Worm (Caenorhabditis elegans) whole organism, L2 larva: Measurements from ENCODE around the gene glct-6.

Experiments used
- C34F6.9 ChIP-seq: fragments of 150-350 bp; optimal IDR thresholded peaks from 2 replicates; lab custom pipeline; 2014; ENCODE audit warnings: missing biosample characterization, missing genetic modification characterization
- F13H6.1 ChIP-seq: sonication (generic microtip); optimal IDR thresholded peaks from 2 replicates; lab custom pipeline; 2016; ENCODE audit warnings: missing genetic modification characterization, missing compliant biosample characterization
- R02D3.7 ChIP-seq: fragments of 150-350 bp; optimal IDR thresholded peaks from 2 replicates; lab custom pipeline; 2014; ENCODE audit warnings: missing biosample characterization, missing genetic modification characterization
- Y55F3AM.14 ChIP-seq: fragments of 200-800 bp; sonication (Bioruptor generic); optimal IDR thresholded peaks from 2 replicates; lab custom pipeline; 2018; ENCODE audit warnings: mild to moderate bottlenecking, missing genetic modification characterization, missing compliant biosample characterization
- ZK546.5 ChIP-seq: sonication (generic microtip); optimal IDR thresholded peaks from 2 replicates; lab custom pipeline; 2017; ENCODE audit warnings: missing biosample characterization, missing genetic modification characterization
- blmp-1 ChIP-seq: sonication (generic microtip); optimal IDR thresholded peaks from 2 replicates; lab custom pipeline; 2017; ENCODE audit warnings: missing genetic modification characterization, mild to moderate bottlenecking, missing compliant biosample characterization, antibody characterized with exemption, moderate library complexity; ENCODE audit not compliant: insufficient read depth
- ceh-16 ChIP-seq: fragments of 150-350 bp; optimal IDR thresholded peaks from 2 replicates; lab custom pipeline; 2014; ENCODE audit warnings: missing biosample characterization, missing genetic modification characterization
- ceh-82 ChIP-seq: fragments of 150-350 bp; optimal IDR thresholded peaks from 2 replicates; lab custom pipeline; 2014; ENCODE audit warnings: missing biosample characterization, missing genetic modification characterization
- dmd-4 ChIP-seq: sonication (generic microtip); optimal IDR thresholded peaks from 2 replicates; lab custom pipeline; 2017; ENCODE audit warnings: missing biosample characterization, missing genetic modification characterization
- elt-1 ChIP-seq: fragments of 150-350 bp; optimal IDR thresholded peaks from 2 replicates; lab custom pipeline; 2014; ENCODE audit warnings: missing biosample characterization, missing genetic modification characterization
- elt-3 ChIP-seq: sonication (generic microtip); optimal IDR thresholded peaks from 2 replicates; lab custom pipeline; 2017; ENCODE audit warnings: missing biosample characterization, missing genetic modification characterization
- fos-1 ChIP-seq: fragments of 150-350 bp; optimal IDR thresholded peaks from 2 replicates; lab custom pipeline; 2014; ENCODE audit warnings: missing biosample characterization, missing genetic modification characterization
- gmeb-1 ChIP-seq: fragments of 150-350 bp; optimal IDR thresholded peaks from 2 replicates; lab custom pipeline; 2014; ENCODE audit warnings: missing biosample characterization, missing genetic modification characterization
- lin-11 ChIP-seq: fragments of 150-350 bp; sonication (generic microtip); optimal IDR thresholded peaks from 2 replicates; lab custom pipeline; 2014; ENCODE audit warnings: missing biosample characterization, missing genetic modification characterization, inconsistent platforms, mixed read lengths
- lin-13 ChIP-seq: fragments of 150-350 bp; optimal IDR thresholded peaks from 2 replicates; lab custom pipeline; 2014; ENCODE audit warnings: missing biosample characterization, missing genetic modification reagents, missing genetic modification characterization
- lin-39 ChIP-seq: fragments of 150-350 bp; optimal IDR thresholded peaks from 2 replicates; lab custom pipeline; 2014; ENCODE audit warnings: missing biosample characterization, missing genetic modification reagents, missing genetic modification characterization
- mbf-1 ChIP-seq: sonication (generic microtip); optimal IDR thresholded peaks from 2 replicates; lab custom pipeline; 2017; ENCODE audit warnings: missing biosample characterization, missing genetic modification characterization
- nhr-11 ChIP-seq: fragments of 150-350 bp; optimal IDR thresholded peaks from 2 replicates; lab custom pipeline; 2014; ENCODE audit warnings: missing biosample characterization, missing genetic modification characterization
- nhr-129 ChIP-seq: fragments of 150-350 bp; optimal IDR thresholded peaks from 2 replicates; lab custom pipeline; 2014; ENCODE audit warnings: missing biosample characterization, missing genetic modification characterization
- nhr-21 ChIP-seq: fragments of 150-350 bp; optimal IDR thresholded peaks from 2 replicates; lab custom pipeline; 2014; ENCODE audit warnings: missing biosample characterization, missing genetic modification characterization
- nhr-25 ChIP-seq: fragments of 150-350 bp; sonication (generic microtip); optimal IDR thresholded peaks from 3 replicates; lab custom pipeline; 2014; ENCODE audit warnings: missing biosample characterization, missing genetic modification characterization
- nhr-6 ChIP-seq: fragments of 150-350 bp; optimal IDR thresholded peaks from 2 replicates; lab custom pipeline; 2014; ENCODE audit warnings: missing biosample characterization, missing genetic modification characterization
- nhr-77 ChIP-seq: fragments of 150-350 bp; optimal IDR thresholded peaks from 2 replicates; lab custom pipeline; 2014; ENCODE audit warnings: missing biosample characterization, missing genetic modification characterization
- peb-1 ChIP-seq: fragments of 150-350 bp; optimal IDR thresholded peaks from 2 replicates; lab custom pipeline; 2014; ENCODE audit warnings: missing biosample characterization, missing genetic modification characterization
- sma-3 ChIP-seq: sonication (generic microtip); optimal IDR thresholded peaks from 2 replicates; lab custom pipeline; 2016; ENCODE audit warnings: missing genetic modification reagents, missing genetic modification characterization, missing compliant biosample characterization
- sma-9 ChIP-seq, 2 experiments: fragments of 150-350 bp in 1 of 2; sonication (generic microtip) in 1 of 2; optimal IDR thresholded peaks; 2 replicates each; lab custom pipeline; 2014 to 2016; ENCODE audit warnings: missing genetic modification characterization in 2 of 2, mild to moderate bottlenecking in 1 of 2, missing biosample characterization in 1 of 2, missing compliant biosample characterization in 1 of 2, missing genetic modification reagents in 1 of 2, moderate library complexity in 1 of 2
- snpc-4 ChIP-seq: fragments of 150-350 bp; optimal IDR thresholded peaks from 2 replicates; lab custom pipeline; 2014; ENCODE audit warnings: missing biosample characterization, missing genetic modification characterization
- unc-55 ChIP-seq: fragments of 150-350 bp; sonication (generic microtip); optimal IDR thresholded peaks from 3 replicates; lab custom pipeline; 2014; ENCODE audit warnings: missing biosample characterization, missing genetic modification reagents, missing genetic modification characterization
- unc-62 ChIP-seq: fragments of 150-350 bp; optimal IDR thresholded peaks from 2 replicates; lab custom pipeline; 2014; ENCODE audit warnings: missing biosample characterization, missing genetic modification reagents, missing genetic modification characterization
- zag-1 ChIP-seq: fragments of 150-350 bp; optimal IDR thresholded peaks from 2 replicates; lab custom pipeline; 2014; ENCODE audit warnings: missing biosample characterization, missing genetic modification characterization
- ztf-1 ChIP-seq: fragments of 200-800 bp; sonication (Bioruptor generic); conservative IDR thresholded peaks from 2 replicates; pipeline ENCODE4 v1.3.6; 2022; ENCODE audit warnings: missing genetic modification characterization, missing compliant biosample characterization
- ztf-11 ChIP-seq: sonication (generic microtip); optimal IDR thresholded peaks from 2 replicates; lab custom pipeline; 2017; ENCODE audit warnings: missing biosample characterization, missing genetic modification characterization

Gene glct-6

ce11 chrIV:3803252-3803651, 19.2 kb downstream of the glct-6 start, which contains the start of the genes algn-14 and M02B7.2 (continued):
- TF ChIP-seq ztf-1 (GFP tag; lab: Robert Waterston, UW) = no peak
- TF ChIP-seq unc-62 (GFP tag; lab: Kevin White, UChicago) = no peak
- no peak for TF ChIP-seq peb-1 (tag; lab: Kevin White, UChicago)
- TF ChIP-seq blmp-1 = no peak

DNA sequence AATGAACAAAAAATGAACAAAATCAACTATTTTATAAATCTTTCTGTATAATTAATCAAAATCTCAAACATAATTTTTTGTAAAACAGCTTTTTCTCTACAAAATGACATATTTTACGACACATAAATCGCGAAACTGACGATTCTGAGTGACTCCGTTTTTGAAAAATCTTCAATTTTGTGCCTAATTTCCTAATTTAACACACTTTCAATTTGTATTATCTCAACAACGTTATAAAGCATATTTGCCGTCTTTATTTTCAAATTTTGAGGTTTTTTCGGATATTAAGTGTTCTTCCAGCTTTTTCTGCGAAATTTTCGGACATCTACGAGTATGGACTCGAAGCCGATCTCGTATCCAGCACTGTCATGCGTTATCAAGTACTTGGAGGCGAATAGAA, 21.2 kb downstream of the glct-6 start, which contains the start of gene fbxc-47:
fbxc-47 (plus strand) TSS at position 301 of the 400 bp plus-strand sequence.
- TF ChIP-seq mbf-1 = no peak

DNA sequence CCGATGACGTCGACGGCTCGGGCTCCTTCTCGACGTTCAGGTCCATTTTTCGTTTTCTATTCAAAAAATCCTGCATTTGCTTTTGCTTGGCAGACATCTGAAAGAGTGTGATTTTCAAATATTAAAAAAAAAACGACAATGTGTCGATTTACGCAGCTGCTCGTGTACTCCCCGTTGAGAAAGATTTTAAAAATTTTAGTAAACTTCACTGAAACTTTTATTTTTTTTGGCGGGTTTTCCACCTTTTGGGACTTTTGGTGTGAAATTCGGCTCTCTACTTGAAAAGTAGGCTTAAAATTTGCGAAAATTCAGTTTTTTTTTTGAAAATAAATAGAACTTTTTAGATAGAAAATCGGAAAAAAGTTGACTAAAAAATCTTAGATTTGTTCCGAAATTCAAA, 23.1 kb downstream of the glct-6 start, which contains the start of gene M02B7.7:
M02B7.7 (minus strand) TSS at position 101 of the 400 bp plus-strand sequence.
- no peak for TF ChIP-seq ceh-16 (tag; lab: Kevin White, UChicago)
- no peak for TF ChIP-seq lin-13 (GFP tag; lab: Kevin White, UChicago)
- TF ChIP-seq snpc-4 (tag; lab: Kevin White, UChicago) = no peak
- no peak for TF ChIP-seq F13H6.1
- no peak for TF ChIP-seq sma-3
- TF ChIP-seq C34F6.9 (tag; lab: Kevin White, UChicago) = no peak
- TF ChIP-seq nhr-25 (tag; lab: Kevin White, UChicago) = no peak
- no peak for TF ChIP-seq nhr-77
- no peak for TF ChIP-seq gmeb-1 (tag; lab: Kevin White, UChicago)

- TF ChIP-seq lin-13 (GFP tag; lab: Kevin White, UChicago) (no peak), elt-3 (tag; lab: Kevin White, UChicago) (no peak), elt-1 (tag; lab: Kevin White, UChicago) (no peak), nhr-129 (tag; lab: Kevin White, UChicago) (no peak), zag-1 (no peak), fos-1 (tag; lab: Kevin White, UChicago) (no peak), lin-11 (tag; lab: Kevin White, UChicago) (no peak), ceh-16 (tag; lab: Kevin White, UChicago) (no peak), dmd-4 (no peak), nhr-6 (no peak), ceh-82 (tag; lab: Kevin White, UChicago) (no peak), unc-55 (GFP tag; lab: Kevin White, UChicago) (no peak), ztf-11 (tag; lab: Kevin White, UChicago) (no peak), lin-39 (tag; lab: Kevin White, UChicago) (no peak), nhr-21 (no peak), C34F6.9 (tag; lab: Kevin White, UChicago) (no peak)
Measured at ce11 chrIV:3807545-3807944, 23.5 kb downstream of the glct-6 start.

DNA sequence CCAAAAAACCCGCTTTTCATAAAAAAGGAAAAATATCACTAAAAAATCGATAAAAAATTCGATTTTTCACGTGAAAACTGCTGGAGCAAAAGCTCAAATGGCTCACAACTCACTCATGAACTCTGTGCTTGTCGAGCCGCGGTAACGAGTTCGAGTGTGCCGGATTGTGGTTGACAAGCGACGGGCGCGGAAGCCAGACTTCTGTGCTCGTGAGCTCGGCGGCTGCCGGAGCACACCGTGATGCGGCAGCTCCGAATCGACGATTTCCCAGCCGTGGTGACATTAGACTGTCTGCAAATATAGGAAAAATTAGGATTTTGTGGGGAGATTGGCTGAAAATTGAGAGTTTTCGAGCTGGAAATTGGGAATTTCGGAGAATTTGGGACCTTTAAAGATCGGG, 28.8 kb downstream of the glct-6 start:
- TF ChIP-seq elt-1 (tag; lab: Kevin White, UChicago) (no peak), ceh-82 (tag; lab: Kevin White, UChicago) (no peak), sma-9 (GFP tag; optimal IDR thresholded peaks at IDR 0.05; lab: Kevin White, UChicago) (no peak), sma-9 (tag; optimal IDR thresholded peaks at IDR 0.05; lab: Kevin White, UChicago) (no peak), peb-1 (tag; lab: Kevin White, UChicago) (no peak), R02D3.7 (tag; lab: Kevin White, UChicago) (no peak), elt-3 (tag; lab: Kevin White, UChicago) (no peak), lin-13 (GFP tag; lab: Kevin White, UChicago) (no peak), nhr-129 (tag; lab: Kevin White, UChicago) (no peak), nhr-6 (no peak), ZK546.5 (tag; lab: Kevin White, UChicago) (no peak), zag-1 (no peak), Y55F3AM.14 (GFP tag; lab: Kevin White, UChicago) (no peak), nhr-11 (tag; lab: Kevin White, UChicago) (no peak)
- TF ChIP-seq, all 48 proteins: peak for 0
